Worm (Caenorhabditis elegans): ENCODE measurements around the gene Y39G8B.7.

The Y39G8B.7 gene

DNA sequence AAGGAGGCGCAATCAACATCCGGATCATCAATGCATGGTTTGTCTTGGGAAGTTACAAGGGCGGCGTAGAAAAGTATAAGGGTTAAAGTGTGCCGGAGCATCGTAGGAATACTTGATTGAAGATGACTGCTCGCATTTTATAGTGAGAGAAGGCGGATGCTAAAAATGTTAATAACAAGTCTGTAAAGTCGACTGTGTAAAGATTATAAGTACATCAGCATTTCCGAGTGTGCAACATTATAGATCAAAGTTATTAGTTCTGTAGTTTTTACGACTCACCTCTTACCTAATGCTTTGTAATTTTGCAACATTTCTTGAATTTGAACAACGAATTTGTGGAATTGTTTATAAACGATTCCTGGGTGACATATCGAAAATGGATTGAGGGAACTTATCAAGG is at the start of gene Y39G8B.7:
Gene Y39G8B.7, minus strand, starts transcription at position 101 of the 400 bp plus-strand sequence.
- TF ChIP-seq egl-27 (tag; optimal IDR thresholded peaks at IDR 0.05) (no peak), ama-1 (optimal IDR thresholded peaks at IDR 0.05) (no peak), fos-1 (tag; optimal IDR thresholded peaks at IDR 0.05) (no peak), aly-2 (tag; optimal IDR thresholded peaks at IDR 0.05) (no peak), nhr-28 (tag; optimal IDR thresholded peaks at IDR 0.05) (no peak), fkh-10 (GFP tag; optimal IDR thresholded peaks at IDR 0.05) (no peak), elt-2 (tag; optimal IDR thresholded peaks at IDR 0.05) (no peak), zag-1 (tag; optimal IDR thresholded peaks at IDR 0.05) (no peak), R02D3.7 (tag; optimal IDR thresholded peaks at IDR 0.05) (no peak), unc-62 (GFP tag; optimal IDR thresholded peaks at IDR 0.05) (no peak), ztf-4 (tag; optimal IDR thresholded peaks at IDR 0.05) (no peak), nhr-43 (tag; optimal IDR thresholded peaks at IDR 0.05; ENCODE audit: poor library complexity, severe bottlenecking) (no peak), elt-3 (tag; optimal IDR thresholded peaks at IDR 0.05) (no peak), mdl-1 (tag; optimal IDR thresholded peaks at IDR 0.05) (no peak), ceh-28 (tag; optimal IDR thresholded peaks at IDR 0.05) (no peak), ceh-16 (tag; optimal IDR thresholded peaks at IDR 0.05) (no peak), eor-1 (tag; optimal IDR thresholded peaks at IDR 0.05) (no peak), hmg-11 (tag; optimal IDR thresholded peaks at IDR 0.05) (no peak)

DNA sequence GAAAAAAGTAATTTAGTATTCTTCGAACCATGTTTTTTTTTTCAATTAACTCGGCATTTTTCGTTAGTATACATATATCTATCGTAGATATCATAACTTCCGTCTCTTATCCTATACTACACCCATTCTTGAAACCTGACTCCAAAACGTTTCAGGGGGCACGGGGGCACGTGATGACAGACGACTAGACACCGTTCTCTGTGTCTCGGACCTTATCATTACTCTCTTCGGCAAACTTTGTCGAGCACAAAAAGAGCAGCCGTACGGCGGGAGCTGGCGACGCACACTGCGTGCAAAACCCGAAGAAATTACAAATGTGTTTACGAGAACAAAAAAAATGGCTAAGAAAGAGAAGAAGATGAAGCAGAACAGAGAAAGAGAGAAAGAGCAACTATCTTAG is 49.4 kb upstream of the Y39G8B.7 start:
- TF ChIP-seq nhr-25 (tag; optimal IDR thresholded peaks at IDR 0.05) (no peak), hmg-11 (tag; optimal IDR thresholded peaks at IDR 0.05) (peak; percentile 74), ama-1 (optimal IDR thresholded peaks at IDR 0.05) (peak; percentile 28), egl-5 (tag; optimal IDR thresholded peaks at IDR 0.05) (peak; percentile 65), tbx-2 (tag; optimal IDR thresholded peaks at IDR 0.05) (peak; percentile 50), pqm-1 (tag; optimal IDR thresholded peaks at IDR 0.05) (peak; percentile 90), ztf-4 (tag; optimal IDR thresholded peaks at IDR 0.05) (no peak), mdl-1 (tag; optimal IDR thresholded peaks at IDR 0.05) (peak; percentile 78), lsy-12 (tag; optimal IDR thresholded peaks at IDR 0.05) (peak; percentile 18), nhr-237 (tag; optimal IDR thresholded peaks at IDR 0.05) (no peak), nhr-67 (tag; optimal IDR thresholded peaks at IDR 0.05) (no peak), nhr-23 (tag; optimal IDR thresholded peaks at IDR 0.05) (no peak), lin-15B (tag; optimal IDR thresholded peaks at IDR 0.05) (peak; percentile 26), fkh-10 (GFP tag; optimal IDR thresholded peaks at IDR 0.05) (peak; percentile 97), jun-1 (tag; optimal IDR thresholded peaks at IDR 0.05) (peak; percentile 81), snpc-4 (tag; optimal IDR thresholded peaks at IDR 0.05) (peak; percentile 56), pha-4 (tag; optimal IDR thresholded peaks at IDR 0.05) (peak; percentile 84), fkh-2 (tag; optimal IDR thresholded peaks at IDR 0.05) (no peak), lin-39 (tag; optimal IDR thresholded peaks at IDR 0.05) (peak; percentile 81), elt-2 (tag; optimal IDR thresholded peaks at IDR 0.05) (peak; percentile 93), ceh-28 (tag; optimal IDR thresholded peaks at IDR 0.05) (peak; percentile 4), nfya-1 (tag; optimal IDR thresholded peaks at IDR 0.05; ENCODE audit: insufficient read depth) (peak; percentile 81), nhr-11 (tag; optimal IDR thresholded peaks at IDR 0.05) (peak; percentile 90), zag-1 (tag; optimal IDR thresholded peaks at IDR 0.05) (no peak), ztf-11 (tag; optimal IDR thresholded peaks at IDR 0.05) (no peak), skn-1 (tag; optimal IDR thresholded peaks at IDR 0.05) (peak; percentile 30)

ce11 chrII:14042836-14043604 is 48.2 kb upstream of the Y39G8B.7 start:
- TF ChIP-seq nhr-25 (tag; optimal IDR thresholded peaks at IDR 0.05) (no peak), eor-1 (tag; optimal IDR thresholded peaks at IDR 0.05) (no peak), pha-4 (tag; optimal IDR thresholded peaks at IDR 0.05) (peak; percentile 80), skn-1 (tag; optimal IDR thresholded peaks at IDR 0.05) (no peak), pqm-1 (tag; optimal IDR thresholded peaks at IDR 0.05) (peak; percentile 66), nhr-67 (tag; optimal IDR thresholded peaks at IDR 0.05) (no peak), ceh-28 (tag; optimal IDR thresholded peaks at IDR 0.05) (no peak), snpc-4 (tag; optimal IDR thresholded peaks at IDR 0.05) (peak; percentile 6), lin-39 (tag; optimal IDR thresholded peaks at IDR 0.05) (no peak), mml-1 (tag; optimal IDR thresholded peaks at IDR 0.05) (peak; percentile 75), nhr-23 (tag; optimal IDR thresholded peaks at IDR 0.05) (no peak), jun-1 (tag; optimal IDR thresholded peaks at IDR 0.05) (no peak), elt-2 (tag; optimal IDR thresholded peaks at IDR 0.05) (peak; percentile 68), nhr-43 (tag; optimal IDR thresholded peaks at IDR 0.05; ENCODE audit: poor library complexity, severe bottlenecking) (peak; percentile 18), nfya-1 (tag; optimal IDR thresholded peaks at IDR 0.05; ENCODE audit: insufficient read depth) (peak; percentile 1), nhr-77 (tag; optimal IDR thresholded peaks at IDR 0.05) (no peak)

All from whole organism, L3 larva.